Fruit fly (Drosophila melanogaster) whole organism, embryonic: Measurements from ENCODE around the gene Vha55.

Source experiments
- ATbp ChIP-seq: fragments of 200-800 bp; sonication (Bioruptor generic); optimal IDR thresholded peaks from 2 replicates; lab custom pipeline; 2017; ENCODE audit warnings: missing biosample characterization, mild to moderate bottlenecking, missing genetic modification characterization, missing genetic modification reagents
- CG1024 ChIP-seq: fragments of 200-800 bp; sonication (Bioruptor generic); IDR thresholded peaks from 2 replicates; pipeline ENCODE4 v1.3.6; 2022; ENCODE audit warnings: missing biosample characterization, missing genetic modification characterization
- CG10321 ChIP-seq: fragments of 200-800 bp; sonication (Bioruptor generic); IDR thresholded peaks from 2 replicates; pipeline ENCODE4 v1.3.6; 2022; ENCODE audit warnings: missing biosample characterization, missing genetic modification characterization
- CG10462 ChIP-seq: fragments of 200-800 bp; sonication (Bioruptor generic); optimal IDR thresholded peaks from 2 replicates; lab custom pipeline; 2016; ENCODE audit warnings: missing biosample characterization, missing genetic modification characterization
- CG11723 ChIP-seq: fragments of 200-800 bp; sonication (Bioruptor generic); optimal IDR thresholded peaks from 2 replicates; lab custom pipeline; 2017; ENCODE audit warnings: missing biosample characterization, mild to moderate bottlenecking, missing genetic modification characterization
- CG12659 ChIP-seq: fragments of 200-800 bp; sonication (Bioruptor generic); optimal IDR thresholded peaks from 3 replicates; lab custom pipeline; 2017; ENCODE audit warnings: mild to moderate bottlenecking, missing biosample characterization, missing genetic modification reagents, missing genetic modification characterization
- CG13123 ChIP-seq: fragments of 200-800 bp; sonication (Bioruptor generic); optimal IDR thresholded peaks from 2 replicates; lab custom pipeline; 2016; ENCODE audit warnings: missing biosample characterization, missing genetic modification characterization
- CG13296 ChIP-seq: fragments of 200-800 bp; sonication (Bioruptor generic); optimal IDR thresholded peaks from 3 replicates; lab custom pipeline; 2018; ENCODE audit warnings: missing biosample characterization, mild to moderate bottlenecking, missing genetic modification characterization
- CG15514 ChIP-seq: fragments of 200-800 bp; sonication (Bioruptor generic); optimal IDR thresholded peaks from 3 replicates; lab custom pipeline; 2017; ENCODE audit warnings: missing biosample characterization, missing genetic modification characterization, mild to moderate bottlenecking, moderate library complexity, missing genetic modification reagents
- CG17186 ChIP-seq: fragments of 200-800 bp; sonication (Bioruptor generic); optimal IDR thresholded peaks from 3 replicates; lab custom pipeline; 2017; ENCODE audit warnings: missing biosample characterization, missing genetic modification reagents, missing genetic modification characterization
- CG2202 ChIP-seq: fragments of 200-800 bp; sonication (Bioruptor generic); optimal IDR thresholded peaks from 2 replicates; lab custom pipeline; 2018; ENCODE audit warnings: missing biosample characterization, mild to moderate bottlenecking, missing genetic modification characterization
- CG2678 ChIP-seq: fragments of 200-800 bp; sonication (Bioruptor generic); optimal IDR thresholded peaks from 3 replicates; lab custom pipeline; 2019; ENCODE audit warnings: missing biosample characterization, mild to moderate bottlenecking, missing genetic modification characterization, moderate library complexity
- CG30403 ChIP-seq: fragments of 200-800 bp; sonication (Bioruptor generic); optimal IDR thresholded peaks from 3 replicates; lab custom pipeline; 2016; ENCODE audit warnings: missing biosample characterization, missing genetic modification characterization
- CG4617 ChIP-seq: fragments of 200-800 bp; sonication (Bioruptor generic); optimal IDR thresholded peaks from 3 replicates; lab custom pipeline; 2016; ENCODE audit warnings: missing biosample characterization, missing genetic modification characterization, borderline replicate concordance
- CG6683 ChIP-seq: fragments of 200-800 bp; sonication (Bioruptor generic); optimal IDR thresholded peaks from 2 replicates; lab custom pipeline; 2017; ENCODE audit warnings: missing biosample characterization, mild to moderate bottlenecking, missing genetic modification characterization, missing genetic modification reagents
- CG7372 ChIP-seq: fragments of 200-800 bp; sonication (Bioruptor generic); IDR thresholded peaks from 2 replicates; pipeline ENCODE4 v1.3.6; 2022; ENCODE audit warnings: missing biosample characterization, missing genetic modification characterization
- Dip2 ChIP-seq: fragments of 200-800 bp; sonication (Bioruptor generic); IDR thresholded peaks from 2 replicates; pipeline ENCODE4 v1.3.6; 2022; ENCODE audit warnings: missing biosample characterization, missing genetic modification characterization
- Fer3 ChIP-seq: fragments of 200-800 bp; sonication (Bioruptor generic); optimal IDR thresholded peaks from 2 replicates; lab custom pipeline; 2018; ENCODE audit warnings: missing biosample characterization, mild to moderate bottlenecking, missing genetic modification characterization, moderate library complexity
- GATAe ChIP-seq: fragments of 200-800 bp; sonication (Bioruptor generic); conservative IDR thresholded peaks from 2 replicates; pipeline ENCODE4 v1.3.6; 2022; ENCODE audit warnings: missing biosample characterization, missing genetic modification characterization
- Gsc ChIP-seq: fragments of 200-800 bp; sonication (Bioruptor generic); IDR thresholded peaks from 2 replicates; pipeline ENCODE4 v1.3.6; 2022; ENCODE audit warnings: missing biosample characterization, missing genetic modification characterization
- Hr3 ChIP-seq: fragments of 200-800 bp; sonication (Bioruptor generic); optimal IDR thresholded peaks from 3 replicates; lab custom pipeline; 2016; ENCODE audit warnings: missing biosample characterization, missing genetic modification characterization
- Hsf ChIP-seq: fragments of 200-800 bp; sonication (Bioruptor generic); optimal IDR thresholded peaks from 3 replicates; lab custom pipeline; 2016; ENCODE audit warnings: missing biosample characterization, missing genetic modification characterization
- Jarid2 ChIP-seq: fragments of 200-800 bp; sonication (Bioruptor generic); optimal IDR thresholded peaks from 3 replicates; lab custom pipeline; 2017; ENCODE audit warnings: mild to moderate bottlenecking, missing biosample characterization, missing genetic modification reagents, missing genetic modification characterization
- Lhr ChIP-seq: fragments of 200-800 bp; sonication (Bioruptor generic); optimal IDR thresholded peaks from 3 replicates; lab custom pipeline; 2017; ENCODE audit warnings: mild to moderate bottlenecking, missing biosample characterization, missing genetic modification reagents, missing genetic modification characterization
- MTF-1 ChIP-seq: fragments of 200-800 bp; sonication (Bioruptor generic); optimal IDR thresholded peaks from 2 replicates; lab custom pipeline; 2018; ENCODE audit warnings: missing biosample characterization, mild to moderate bottlenecking, missing genetic modification characterization, borderline replicate concordance
- NC2α ChIP-seq: fragments of 200-800 bp; sonication (Bioruptor generic); optimal IDR thresholded peaks from 2 replicates; lab custom pipeline; 2016; ENCODE audit warnings: missing biosample characterization, missing genetic modification characterization
- Nf-YB ChIP-seq: fragments of 200-800 bp; sonication (Bioruptor generic); optimal IDR thresholded peaks from 3 replicates; lab custom pipeline; 2019; ENCODE audit warnings: missing biosample characterization, mild to moderate bottlenecking, missing genetic modification characterization, moderate library complexity
- Nf-YC ChIP-seq: fragments of 200-800 bp; optimal IDR thresholded peaks from 3 replicates; lab custom pipeline; 2019; ENCODE audit warnings: missing biosample characterization, mild to moderate bottlenecking, missing genetic modification characterization, moderate library complexity
- Sox100B ChIP-seq: fragments of 200-800 bp; sonication (Bioruptor generic); optimal IDR thresholded peaks from 3 replicates; lab custom pipeline; 2018; ENCODE audit warnings: missing biosample characterization, mild to moderate bottlenecking, missing genetic modification characterization
- ap ChIP-seq: fragments of 200-800 bp; sonication (Bioruptor generic); IDR thresholded peaks from 2 replicates; pipeline ENCODE4 v1.3.6; 2022; ENCODE audit warnings: missing biosample characterization, missing genetic modification characterization
- ci ChIP-seq: fragments of 200-800 bp; sonication (Bioruptor generic); IDR thresholded peaks from 3 replicates; pipeline ENCODE4 v1.3.6; 2022; ENCODE audit warnings: missing biosample characterization, missing genetic modification characterization
- crc ChIP-seq: fragments of 200-800 bp; sonication (Bioruptor generic); optimal IDR thresholded peaks from 2 replicates; lab custom pipeline; 2016; ENCODE audit warnings: missing biosample characterization, missing genetic modification characterization
- da ChIP-seq: fragments of 200-800 bp; sonication (Bioruptor generic); optimal IDR thresholded peaks from 2 replicates; lab custom pipeline; 2016; ENCODE audit warnings: missing biosample characterization, missing genetic modification characterization
- ewg ChIP-seq: fragments of 200-800 bp; sonication (Bioruptor generic); optimal IDR thresholded peaks from 3 replicates; lab custom pipeline; 2017; ENCODE audit warnings: mild to moderate bottlenecking, missing biosample characterization, missing genetic modification reagents, missing genetic modification characterization
- grau ChIP-seq: fragments of 200-800 bp; optimal IDR thresholded peaks from 3 replicates; lab custom pipeline; 2019; ENCODE audit warnings: missing biosample characterization, mild to moderate bottlenecking, missing genetic modification characterization, moderate library complexity
- grn ChIP-seq: fragments of 200-800 bp; sonication (Bioruptor generic); optimal IDR thresholded peaks from 3 replicates; lab custom pipeline; 2017; ENCODE audit warnings: missing biosample characterization, missing genetic modification characterization
- kay ChIP-seq: fragments of 200-800 bp; sonication (Bioruptor generic); optimal IDR thresholded peaks from 2 replicates; lab custom pipeline; 2016; ENCODE audit warnings: missing biosample characterization, missing genetic modification characterization
- lola ChIP-seq, 3 experiments: fragments of >200 bp in 2 of 3; fragments of 200-800 bp in 1 of 3; sonication (Bioruptor generic) in 1 of 3; optimal IDR thresholded peaks; 2 replicates each; lab custom pipeline; 2017 to 2019; ENCODE audit warnings: missing biosample characterization in 3 of 3, missing genetic modification characterization in 3 of 3, mild to moderate bottlenecking in 1 of 3, moderate library complexity in 1 of 3
- luna ChIP-seq: fragments of 200-800 bp; sonication (Bioruptor generic); optimal IDR thresholded peaks from 2 replicates; lab custom pipeline; 2016; ENCODE audit warnings: missing biosample characterization, missing genetic modification characterization
- nerfin-1 ChIP-seq: fragments of 200-800 bp; sonication (Bioruptor generic); optimal IDR thresholded peaks from 3 replicates; lab custom pipeline; 2019; ENCODE audit warnings: missing biosample characterization, mild to moderate bottlenecking, missing genetic modification characterization, moderate library complexity
- onecut ChIP-seq: fragments of 200-800 bp; sonication (Bioruptor generic); IDR thresholded peaks from 2 replicates; pipeline ENCODE4 v1.3.6; 2022; ENCODE audit warnings: missing biosample characterization, missing genetic modification characterization
- ranshi ChIP-seq: fragments of 200-800 bp; sonication (Bioruptor generic); IDR thresholded peaks from 2 replicates; pipeline ENCODE4 v1.3.6; 2022; ENCODE audit warnings: missing biosample characterization, missing genetic modification characterization
- sd ChIP-seq: fragments of 200-800 bp; sonication (Bioruptor generic); optimal IDR thresholded peaks from 3 replicates; lab custom pipeline; 2018; ENCODE audit warnings: missing biosample characterization, mild to moderate bottlenecking, missing genetic modification characterization, moderate library complexity
- sens ChIP-seq: fragments of 200-800 bp; sonication (Bioruptor generic); peaks from one replicate; lab custom pipeline; 2016; ENCODE audit warnings: missing biosample characterization, missing genetic modification characterization
- sisA ChIP-seq: fragments of 200-800 bp; sonication (Bioruptor generic); IDR thresholded peaks from 2 replicates; pipeline ENCODE4 v1.3.6; 2022; ENCODE audit warnings: missing biosample characterization, missing genetic modification characterization
- slp2 ChIP-seq: fragments of 200-800 bp; sonication (Bioruptor generic); optimal IDR thresholded peaks from 2 replicates; lab custom pipeline; 2016; ENCODE audit warnings: missing biosample characterization, missing genetic modification characterization
- so ChIP-seq: fragments of 200-800 bp; sonication (Bioruptor generic); IDR thresholded peaks from 3 replicates; pipeline ENCODE4 v1.3.6; 2022; ENCODE audit warnings: missing biosample characterization, missing genetic modification characterization
- trem ChIP-seq: fragments of 200-800 bp; optimal IDR thresholded peaks from 3 replicates; lab custom pipeline; 2019; ENCODE audit warnings: missing biosample characterization, mild to moderate bottlenecking, missing genetic modification characterization, moderate library complexity
- tx ChIP-seq: fragments of 200-800 bp; sonication (Bioruptor generic); optimal IDR thresholded peaks from 2 replicates; lab custom pipeline; 2016; ENCODE audit warnings: missing biosample characterization, missing genetic modification characterization
- usp ChIP-seq: fragments of >200 bp; optimal IDR thresholded peaks from 2 replicates; lab custom pipeline; 2017; ENCODE audit warnings: missing biosample characterization, missing genetic modification characterization
- zen2 ChIP-seq: fragments of 200-800 bp; sonication (Bioruptor generic); IDR thresholded peaks from 3 replicates; pipeline ENCODE4 v1.3.6; 2022; ENCODE audit warnings: missing biosample characterization, missing genetic modification characterization; ENCODE audit not compliant: partially characterized antibody

Vha55 gene

dm6 chr3R:12627691-12628148 is at the start of gene Vha55, which contains the start of gene Snx3 (continued):
- no peak for TF ChIP-seq CG10321 (GFP tag; lab: Robert Waterston, UW)
- peak; percentile 62 for TF ChIP-seq Nf-YC (tag; lab: Kevin White, UChicago)
- TF ChIP-seq sisA (GFP tag; lab: Robert Waterston, UW) = no peak
- TF ChIP-seq ATbp (GFP tag; lab: Kevin White, UChicago) = no peak
- peak; percentile 95 for TF ChIP-seq nerfin-1 (tag; lab: Kevin White, UChicago)
- TF ChIP-seq ci (GFP tag; lab: Robert Waterston, UW) = no peak
- no peak for TF ChIP-seq GATAe (GFP tag; lab: Robert Waterston, UW)
- TF ChIP-seq CG2202 (tag; lab: Kevin White, UChicago) = peak; percentile 45
- no peak for TF ChIP-seq Gsc (GFP tag; lab: Robert Waterston, UW)
- TF ChIP-seq Hsf (GFP tag; lab: Kevin White, UChicago) = peak; percentile 83
- peak; percentile 72 for TF ChIP-seq luna (GFP tag; lab: Kevin White, UChicago)
- peak; percentile 77 for TF ChIP-seq tx
- peak; percentile 69 for TF ChIP-seq Hr3 (GFP tag; lab: Kevin White, UChicago)
- peak; percentile 65 for TF ChIP-seq CG13123 (GFP tag; lab: Kevin White, UChicago)
- TF ChIP-seq crc (GFP tag; lab: Kevin White, UChicago) = peak; percentile 52
- TF ChIP-seq sens (GFP tag; lab: Kevin White, UChicago) = peak; percentile 92
- peak; percentile 41 for TF ChIP-seq sd (tag; lab: Kevin White, UChicago)
- TF ChIP-seq CG6683 (GFP tag; lab: Kevin White, UChicago) = peak; percentile 48
- peak; percentile 57 for TF ChIP-seq Fer3 (tag; lab: Kevin White, UChicago)
- no peak for TF ChIP-seq CG13296
- TF ChIP-seq CG1024 (GFP tag; lab: Robert Waterston, UW) = no peak
- TF ChIP-seq CG11723 = no peak
- TF ChIP-seq lola (GFP tag; optimal IDR thresholded peaks at IDR 0.05; lab: Kevin White, UChicago) = no peak
- TF ChIP-seq Lhr = peak; percentile 99
- no peak for TF ChIP-seq ranshi (GFP tag; lab: Robert Waterston, UW)
- peak; percentile 91 for TF ChIP-seq trem
- TF ChIP-seq CG7372 (GFP tag; lab: Robert Waterston, UW) = no peak
- peak; percentile 60 for TF ChIP-seq NC2α (GFP tag; lab: Kevin White, UChicago)
- peak; percentile 90 for TF ChIP-seq kay (GFP tag; lab: Kevin White, UChicago)
- no peak for TF ChIP-seq grn (GFP tag; lab: Kevin White, UChicago)
- no peak for TF ChIP-seq zen2 (GFP tag; lab: Robert Waterston, UW)
- TF ChIP-seq ewg (GFP tag; lab: Kevin White, UChicago) = peak; percentile 46
- peak; percentile 48 for TF ChIP-seq Nf-YB (GFP tag; lab: Kevin White, UChicago)
- peak; percentile 95 for TF ChIP-seq CG12659 (GFP tag; lab: Kevin White, UChicago)
- TF ChIP-seq so (GFP tag; lab: Robert Waterston, UW) = no peak
- peak; percentile 74 for TF ChIP-seq CG4617 (GFP tag; lab: Kevin White, UChicago)
- peak; percentile 48 for TF ChIP-seq MTF-1 (GFP tag; lab: Kevin White, UChicago)
- TF ChIP-seq da (GFP tag; lab: Kevin White, UChicago) = peak; percentile 39
- no peak for TF ChIP-seq Sox100B (GFP tag; lab: Kevin White, UChicago)
- peak; percentile 56 for TF ChIP-seq grau (tag; lab: Kevin White, UChicago)
- peak; percentile 34 for TF ChIP-seq CG2678 (tag; lab: Kevin White, UChicago)
- TF ChIP-seq CG30403 (GFP tag; lab: Kevin White, UChicago) = peak; percentile 80
- TF ChIP-seq CG15514 = peak; percentile 98
- peak; percentile 56 for TF ChIP-seq Jarid2 (GFP tag; lab: Kevin White, UChicago)
- no peak for TF ChIP-seq Dip2 (GFP tag; lab: Robert Waterston, UW)
- no peak for TF ChIP-seq usp (GFP tag; lab: Kevin White, UChicago)
- peak; percentile 82 for TF ChIP-seq CG17186 (GFP tag; lab: Kevin White, UChicago)
- TF ChIP-seq slp2 (GFP tag; lab: Kevin White, UChicago) = peak; percentile 27
- peak; percentile 37 for TF ChIP-seq onecut (GFP tag; lab: Robert Waterston, UW)
- no peak for TF ChIP-seq ap (GFP tag; lab: Robert Waterston, UW)
- TF ChIP-seq CG10462 (GFP tag; lab: Kevin White, UChicago) = peak; percentile 32
